Worm (Caenorhabditis elegans): ENCODE measurements around the gene F56B3.9.
"Not testable (repeated sequence)": the region's sequence is repeated elsewhere in the genome, so short reads cannot be mapped to it uniquely, and the experiment has no call there.

The F56B3.9 gene

DNA sequence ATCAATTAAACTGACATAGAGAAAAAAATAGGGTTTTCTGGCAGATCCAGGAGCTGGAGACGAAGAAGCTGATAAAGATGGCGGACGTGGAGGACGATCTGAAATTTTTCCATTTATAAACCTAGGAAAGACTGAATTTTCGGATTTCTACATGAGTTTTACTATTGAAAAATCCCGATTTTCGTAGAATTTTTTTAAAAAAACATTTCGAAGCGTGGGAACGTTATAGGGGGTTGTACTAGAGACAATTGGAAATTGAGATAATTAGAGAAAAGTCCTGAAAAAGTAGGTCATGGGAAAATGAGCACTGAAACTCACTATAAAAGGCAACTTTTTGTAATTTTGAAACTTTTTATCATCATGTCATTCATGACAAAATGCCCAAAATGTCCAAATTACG, at the start of gene F56B3.9:
TSS of gene F56B3.9 (plus strand) at position 301 of the 400 bp plus-strand sequence.
- not testable (repeated sequence) for TF ChIP-seq snpc-1.2, T26A8.4, php-3 (GFP tag; IDR thresholded peaks at IDR 0.05)

DNA sequence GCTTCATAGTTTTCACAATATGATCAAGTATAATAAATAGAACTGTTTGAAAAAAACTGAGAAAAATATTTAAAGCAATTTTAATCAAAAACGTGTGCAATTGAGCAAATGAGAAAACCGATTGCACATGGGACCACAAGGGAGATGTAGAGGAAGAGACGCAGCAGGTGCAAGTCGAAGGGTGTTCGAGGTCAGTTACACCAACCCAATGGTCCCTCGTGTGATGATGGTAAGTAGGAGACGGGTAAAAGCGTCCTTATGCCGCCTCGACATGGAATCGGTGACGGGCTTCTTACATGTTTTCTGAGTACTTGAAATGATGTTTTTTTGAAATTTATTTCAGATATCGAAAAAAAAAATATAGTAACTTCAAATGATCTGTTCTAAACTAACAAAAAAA, 43.1 kb upstream of the F56B3.9 start, which contains the start of gene Y55F3C.9:
TSS of gene Y55F3C.9 (minus strand) at position 101 of the 400 bp plus-strand sequence.
- no peak for TF ChIP-seq madf-5 (GFP tag; IDR thresholded peaks at IDR 0.05)
- no peak for TF ChIP-seq Y5F2A.4 (GFP tag; optimal IDR thresholded peaks at IDR 0.05)
- no peak for TF ChIP-seq snpc-1.2 (GFP tag; IDR thresholded peaks at IDR 0.05)
- no peak for TF ChIP-seq nhr-11 (tag; optimal IDR thresholded peaks at IDR 0.05)
- no peak for TF ChIP-seq nhr-10 (tag; optimal IDR thresholded peaks at IDR 0.05)
- TF ChIP-seq lin-15B (tag; optimal IDR thresholded peaks at IDR 0.05) = no peak

DNA sequence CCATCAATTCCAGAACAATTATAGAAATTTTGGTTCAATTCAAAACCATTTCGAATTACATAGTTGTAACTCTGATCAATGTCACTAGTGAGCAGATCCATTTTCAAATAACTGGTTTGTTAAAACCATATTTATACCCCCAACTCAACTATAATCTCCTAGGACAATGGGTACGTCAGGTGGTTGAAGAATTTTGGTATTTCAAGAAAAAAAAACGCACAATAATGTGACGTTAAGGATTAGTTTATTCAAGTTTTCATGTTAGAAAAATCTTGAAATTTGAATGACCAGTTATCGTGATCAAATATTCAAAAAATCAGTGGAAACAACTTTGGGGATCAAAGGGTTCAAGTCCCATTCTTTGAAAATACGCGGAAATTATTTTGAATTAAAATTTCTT, 40.2 kb upstream of the F56B3.9 start, which contains the start of gene srt-24:
TSS of gene srt-24 (minus strand) at position 101 of the 400 bp plus-strand sequence.
- no peak for TF ChIP-seq daf-19 (GFP tag; conservative IDR thresholded peaks at IDR 0.05)
- peak; percentile 45 for TF ChIP-seq aha-1 (tag)

DNA sequence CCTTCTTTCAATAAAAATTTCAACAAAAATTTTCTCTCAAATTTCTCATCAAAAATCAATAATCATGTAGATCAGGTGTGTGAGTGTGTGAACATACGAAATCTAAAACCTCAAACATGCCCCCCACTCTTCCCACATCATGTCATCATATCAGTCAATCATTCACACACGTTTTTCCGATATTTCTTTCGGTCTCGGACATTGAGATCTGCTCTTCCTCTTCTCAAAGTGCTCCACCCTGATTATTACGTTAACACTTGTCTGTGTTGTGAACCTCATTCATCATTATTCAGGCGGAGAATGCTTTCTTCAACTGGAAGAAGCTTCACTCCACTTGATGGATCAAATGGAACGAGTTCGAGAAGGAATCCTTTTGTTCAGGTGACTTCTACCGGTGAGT, 34.7 kb upstream of the F56B3.9 start, which contains the start of gene kvs-5:
TSS of gene kvs-5 (plus strand) at position 301 of the 400 bp plus-strand sequence.
- no peak for TF ChIP-seq F49E8.2 (tag; optimal IDR thresholded peaks at IDR 0.05; ENCODE audit: borderline replicate concordance)
- no peak for TF ChIP-seq gei-8 (GFP tag; optimal IDR thresholded peaks at IDR 0.05)
- TF ChIP-seq zfp-2 (tag; optimal IDR thresholded peaks at IDR 0.05) = no peak
- TF ChIP-seq ces-1 (GFP tag; optimal IDR thresholded peaks at IDR 0.05) = no peak
- no peak for TF ChIP-seq ama-1 (optimal IDR thresholded peaks at IDR 0.05)
- no peak for TF ChIP-seq set-16 (GFP tag; IDR thresholded peaks at IDR 0.05)
- no peak for TF ChIP-seq lir-3 (tag; optimal IDR thresholded peaks at IDR 0.05)
- TF ChIP-seq tag-97 (GFP tag; IDR thresholded peaks at IDR 0.05) = no peak
- TF ChIP-seq lin-38 (GFP tag; IDR thresholded peaks at IDR 0.05) = no peak
- TF ChIP-seq T20F7.1 (GFP tag; optimal IDR thresholded peaks at IDR 0.05) = no peak
- TF ChIP-seq snpc-4 (tag; optimal IDR thresholded peaks at IDR 0.05) = no peak
- TF ChIP-seq Y48G9A.11 (GFP tag; IDR thresholded peaks at IDR 0.05) = no peak
- TF ChIP-seq lin-1 (GFP tag; IDR thresholded peaks at IDR 0.05) = no peak
- TF ChIP-seq snpc-1.2 (GFP tag; IDR thresholded peaks at IDR 0.05) = no peak
- TF ChIP-seq hif-1 (tag; optimal IDR thresholded peaks at IDR 0.05) = no peak
- no peak for TF ChIP-seq ctbp-1 (GFP tag; IDR thresholded peaks at IDR 0.05)
- TF ChIP-seq Y5F2A.4 (GFP tag; optimal IDR thresholded peaks at IDR 0.05) = no peak
- no peak for TF ChIP-seq zip-11 (GFP tag; IDR thresholded peaks at IDR 0.05)
- no peak for TF ChIP-seq mxl-2 (GFP tag; conservative IDR thresholded peaks at IDR 0.05)
- TF ChIP-seq nhr-28 (tag; optimal IDR thresholded peaks at IDR 0.05) = no peak

DNA sequence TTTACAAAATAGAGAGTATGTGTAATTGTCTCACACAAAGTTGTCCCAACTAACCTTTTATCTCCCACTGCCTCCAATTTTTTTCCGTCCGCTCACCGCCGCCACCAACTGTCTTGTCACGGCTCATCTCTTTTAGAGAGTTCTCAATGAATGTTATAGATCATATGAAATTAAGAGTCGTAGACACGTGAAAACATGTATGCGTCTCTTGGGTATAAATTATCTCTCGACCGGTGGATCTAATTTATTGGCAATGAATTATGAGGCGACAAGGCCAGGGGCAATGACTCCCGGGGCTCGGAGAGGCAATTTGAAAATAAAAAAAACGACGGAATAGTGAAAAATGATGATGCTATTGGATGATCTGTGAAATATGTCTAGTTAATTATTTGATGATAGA, 30.5 kb upstream of the F56B3.9 start:
- TF ChIP-seq ceh-28 (tag; optimal IDR thresholded peaks at IDR 0.05) = no peak
- TF ChIP-seq aha-1 (tag) = peak; percentile 32
- peak; percentile 13 for TF ChIP-seq nhr-11 (tag; optimal IDR thresholded peaks at IDR 0.05)
- peak in 1 of 2 experiments; percentile 68 for TF ChIP-seq unc-62 (GFP tag; optimal IDR thresholded peaks at IDR 0.05 in 1 of 2)
- no peak for TF ChIP-seq unc-62 (tag; optimal IDR thresholded peaks at IDR 0.05)

DNA sequence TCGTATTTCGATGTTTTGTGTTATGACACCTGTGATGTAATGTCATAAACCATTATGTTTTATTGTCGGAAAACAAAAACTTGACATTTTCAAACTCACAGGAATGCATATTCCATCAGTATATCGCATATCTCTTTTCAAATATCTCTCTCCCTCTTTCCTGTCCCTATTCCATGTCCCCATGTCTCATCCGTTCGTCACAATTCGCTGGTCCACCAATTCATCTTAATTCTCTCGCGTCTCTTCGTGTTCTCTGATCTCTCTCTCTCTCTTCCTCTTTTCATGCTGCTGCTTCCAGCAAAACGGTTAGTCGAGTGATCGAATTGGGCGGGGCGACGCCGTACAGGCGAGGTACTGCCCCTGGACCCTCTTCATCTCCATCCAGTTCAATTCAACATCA, 29.3 kb upstream of the F56B3.9 start:
- TF ChIP-seq lin-13 (GFP tag; optimal IDR thresholded peaks at IDR 0.05) = no peak
- TF ChIP-seq daf-8 (GFP tag; IDR thresholded peaks at IDR 0.05) = no peak
- peak in 1 of 2 experiments; percentile 11 for TF ChIP-seq unc-62 (GFP tag; optimal IDR thresholded peaks at IDR 0.05 in 1 of 2)
- TF ChIP-seq unc-62 (tag; optimal IDR thresholded peaks at IDR 0.05) = no peak
- no peak for TF ChIP-seq hmg-1.1 (GFP tag; IDR thresholded peaks at IDR 0.05)
- TF ChIP-seq set-16 (GFP tag; IDR thresholded peaks at IDR 0.05) = no peak
- no peak for TF ChIP-seq R02D3.7 (tag; optimal IDR thresholded peaks at IDR 0.05)
- no peak for TF ChIP-seq Y5F2A.4 (GFP tag; optimal IDR thresholded peaks at IDR 0.05)
- TF ChIP-seq zip-11 (GFP tag; IDR thresholded peaks at IDR 0.05) = no peak
- no peak for TF ChIP-seq nhr-77 (tag; optimal IDR thresholded peaks at IDR 0.05)

Measured in whole organism, L4 larva.